Worm (Caenorhabditis elegans): ENCODE data around the gene F46C3.7.
"Not testable (repeated sequence)": the region's sequence is repeated elsewhere in the genome, so short reads cannot be mapped to it uniquely, and the experiment has no call there.

Gene F46C3.7

ce11 chrX:11439740-11440139 is at the start of gene F46C3.7:
Gene F46C3.7, plus strand, starts transcription at chrX:11440040.
- TF ChIP-seq scrt-1 (GFP tag; IDR thresholded peaks at IDR 0.05); sea-1 (GFP tag; conservative IDR thresholded peaks at IDR 0.05); hmbx-1 (tag; optimal IDR thresholded peaks at IDR 0.05): not testable (repeated sequence)

DNA sequence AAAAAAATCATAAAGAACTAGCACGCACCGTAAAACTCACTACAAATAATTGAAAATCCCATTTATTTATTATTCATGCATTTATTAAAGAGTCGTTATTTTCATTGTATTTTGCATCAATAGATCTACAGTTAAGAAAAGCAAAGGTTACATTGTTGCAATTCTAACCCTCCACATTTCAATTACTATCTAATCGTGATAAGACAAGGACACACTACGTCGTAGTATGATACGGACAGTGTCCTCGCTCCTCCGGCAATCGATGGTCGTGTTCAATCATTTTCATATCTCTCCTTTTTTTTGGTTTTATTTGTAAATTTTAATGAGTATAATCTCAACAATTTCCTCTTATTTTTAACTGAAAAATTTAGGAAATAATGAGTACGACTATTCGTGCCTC is 46.9 kb upstream of the F46C3.7 start, which contains the start of gene prx-12:
prx-12 (plus strand) TSS at position 371 of the 400 bp plus-strand sequence.
- TF ChIP-seq B0310.2 (tag; optimal IDR thresholded peaks at IDR 0.05) (no peak), ceh-36 (tag; optimal IDR thresholded peaks at IDR 0.05) (no peak), ceh-13 (GFP tag; optimal IDR thresholded peaks at IDR 0.05) (no peak), ets-7 (tag; optimal IDR thresholded peaks at IDR 0.05) (no peak), tra-4 (tag; optimal IDR thresholded peaks at IDR 0.05) (no peak), hmg-4 (GFP tag; optimal IDR thresholded peaks at IDR 0.05) (no peak), pes-1 (GFP tag; IDR thresholded peaks at IDR 0.05) (no peak), tbx-11 (GFP tag; IDR thresholded peaks at IDR 0.05) (no peak), F13C5.2 (tag; optimal IDR thresholded peaks at IDR 0.05) (no peak), flt-1 (GFP tag; IDR thresholded peaks at IDR 0.05) (no peak), tbx-37 (GFP tag; conservative IDR thresholded peaks at IDR 0.05) (no peak)

- TF ChIP-seq aly-1 (tag; optimal IDR thresholded peaks at IDR 0.05) (no peak), flt-1 (GFP tag; IDR thresholded peaks at IDR 0.05) (no peak), F13C5.2 (tag; optimal IDR thresholded peaks at IDR 0.05) (no peak)
These were observed 39.2 kb upstream of the F46C3.7 start for ce11 chrX:11400467-11401184.

DNA sequence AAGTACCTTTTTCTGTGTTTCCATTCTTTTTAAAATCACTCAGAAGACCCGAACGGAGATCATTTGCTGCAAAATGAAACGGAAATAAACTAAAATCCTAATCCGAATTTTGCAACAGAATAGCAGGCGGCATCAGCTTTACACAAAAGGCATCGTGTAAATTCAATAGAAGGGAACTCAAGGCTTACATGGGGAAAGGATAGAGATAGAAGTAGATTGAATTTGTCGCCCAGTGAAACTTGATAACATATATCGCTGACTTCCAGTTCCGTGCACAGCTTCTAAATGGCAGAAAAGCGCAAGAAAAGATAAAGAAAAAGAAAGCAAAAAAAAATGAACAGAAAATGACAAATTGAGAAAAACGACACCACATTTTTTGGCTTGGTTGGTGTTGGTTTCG is 33.9 kb upstream of the F46C3.7 start, which contains the start of gene slo-2:
slo-2 (minus strand) TSS at position 24 of the 400 bp plus-strand sequence.
- no peak for TF ChIP-seq hmbx-1 (tag; optimal IDR thresholded peaks at IDR 0.05)
- TF ChIP-seq tbx-37 (GFP tag; conservative IDR thresholded peaks at IDR 0.05): no peak
- TF ChIP-seq flt-1 (GFP tag; IDR thresholded peaks at IDR 0.05): no peak
- no peak for TF ChIP-seq scrt-1 (GFP tag; IDR thresholded peaks at IDR 0.05)
- TF ChIP-seq hnd-1 (tag; optimal IDR thresholded peaks at IDR 0.05): no peak
- TF ChIP-seq sea-1 (GFP tag; conservative IDR thresholded peaks at IDR 0.05): no peak
- no peak for TF ChIP-seq ceh-36 (tag; optimal IDR thresholded peaks at IDR 0.05)
- TF ChIP-seq tra-4 (tag; optimal IDR thresholded peaks at IDR 0.05): no peak
- TF ChIP-seq ets-7 (tag; optimal IDR thresholded peaks at IDR 0.05): no peak

- no peak for TF ChIP-seq flt-1 (GFP tag; IDR thresholded peaks at IDR 0.05)
- no peak for TF ChIP-seq ceh-36 (tag; optimal IDR thresholded peaks at IDR 0.05)
- TF ChIP-seq tbx-11 (GFP tag; IDR thresholded peaks at IDR 0.05): no peak
- no peak for TF ChIP-seq F13C5.2 (tag; optimal IDR thresholded peaks at IDR 0.05)
- TF ChIP-seq hmbx-1 (tag; optimal IDR thresholded peaks at IDR 0.05): no peak
- no peak for TF ChIP-seq pes-1 (GFP tag; IDR thresholded peaks at IDR 0.05)
- no peak for TF ChIP-seq hmg-4 (GFP tag; optimal IDR thresholded peaks at IDR 0.05)
- TF ChIP-seq tra-4 (tag; optimal IDR thresholded peaks at IDR 0.05): no peak
- TF ChIP-seq ceh-13 (GFP tag; optimal IDR thresholded peaks at IDR 0.05): no peak
- TF ChIP-seq B0310.2 (tag; optimal IDR thresholded peaks at IDR 0.05): no peak
These were observed 33.1 kb upstream of the F46C3.7 start for ce11 chrX:11406784-11407183.

DNA sequence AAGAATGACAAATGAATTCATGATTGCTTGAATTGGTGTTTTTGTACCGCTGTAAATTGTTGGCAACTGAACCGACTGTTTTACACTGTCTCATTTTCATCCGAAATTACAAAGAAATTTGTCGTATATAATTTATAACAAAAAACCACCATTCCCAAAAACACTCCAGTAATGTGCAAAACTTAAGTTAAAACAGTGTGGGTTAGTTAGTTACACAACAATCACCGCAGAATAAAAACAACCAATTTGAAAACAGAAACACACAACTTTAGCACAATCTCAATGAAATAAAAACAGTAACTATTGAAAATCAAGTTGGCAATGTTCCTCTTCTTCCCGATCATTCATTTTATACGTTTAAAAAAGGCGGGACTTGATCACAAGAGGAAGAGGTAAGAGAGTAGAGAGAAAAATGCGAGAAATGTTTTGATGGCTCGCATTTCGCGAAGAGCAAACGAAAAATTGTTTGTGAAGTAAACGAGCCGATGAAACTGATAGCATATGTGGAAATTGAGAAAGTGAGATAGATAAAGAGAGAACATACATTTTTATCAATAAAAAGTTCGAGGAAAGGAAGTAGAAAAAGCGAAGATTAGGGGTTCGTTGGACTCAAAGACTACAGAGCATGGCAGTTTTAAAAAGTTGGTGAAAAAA is 32.0 kb upstream of the F46C3.7 start, which contains the start of gene F08B12.4:
F08B12.4 (minus strand) TSS at position 51 of the 654 bp plus-strand sequence.
- TF ChIP-seq ceh-13 (GFP tag; optimal IDR thresholded peaks at IDR 0.05): no peak

ce11 chrX:11409457-11409856 is 30.4 kb upstream of the F46C3.7 start:
- no peak for TF ChIP-seq ama-1 (optimal IDR thresholded peaks at IDR 0.05)
- TF ChIP-seq flt-1 (GFP tag; IDR thresholded peaks at IDR 0.05): no peak
- no peak for TF ChIP-seq tra-4 (tag; optimal IDR thresholded peaks at IDR 0.05)
- no peak for TF ChIP-seq hmg-4 (GFP tag; optimal IDR thresholded peaks at IDR 0.05)
- TF ChIP-seq tbx-37 (GFP tag; conservative IDR thresholded peaks at IDR 0.05): no peak
- TF ChIP-seq aly-1 (tag; optimal IDR thresholded peaks at IDR 0.05): no peak
- no peak for TF ChIP-seq ceh-13 (GFP tag; optimal IDR thresholded peaks at IDR 0.05)
- TF ChIP-seq sea-1 (GFP tag; conservative IDR thresholded peaks at IDR 0.05): no peak
- TF ChIP-seq tbx-11 (GFP tag; IDR thresholded peaks at IDR 0.05): no peak
- TF ChIP-seq scrt-1 (GFP tag; IDR thresholded peaks at IDR 0.05): no peak
- no peak for TF ChIP-seq hnd-1 (tag; optimal IDR thresholded peaks at IDR 0.05)
- no peak for TF ChIP-seq ets-7 (tag; optimal IDR thresholded peaks at IDR 0.05)
- no peak for TF ChIP-seq ceh-36 (tag; optimal IDR thresholded peaks at IDR 0.05)
- TF ChIP-seq F13C5.2 (tag; optimal IDR thresholded peaks at IDR 0.05): no peak

ce11 chrX:11411675-11412074 is 28.2 kb upstream of the F46C3.7 start:
- TF ChIP-seq ama-1 (optimal IDR thresholded peaks at IDR 0.05) (no peak), hnd-1 (tag; optimal IDR thresholded peaks at IDR 0.05) (no peak), tbx-37 (GFP tag; conservative IDR thresholded peaks at IDR 0.05) (no peak), ceh-13 (GFP tag; optimal IDR thresholded peaks at IDR 0.05) (no peak), hmg-4 (GFP tag; optimal IDR thresholded peaks at IDR 0.05) (no peak), pes-1 (GFP tag; IDR thresholded peaks at IDR 0.05) (no peak), tra-4 (tag; optimal IDR thresholded peaks at IDR 0.05) (no peak), hmbx-1 (tag; optimal IDR thresholded peaks at IDR 0.05) (no peak), ets-7 (tag; optimal IDR thresholded peaks at IDR 0.05) (no peak), B0310.2 (tag; optimal IDR thresholded peaks at IDR 0.05) (no peak), aly-1 (tag; optimal IDR thresholded peaks at IDR 0.05) (no peak), scrt-1 (GFP tag; IDR thresholded peaks at IDR 0.05) (no peak), F13C5.2 (tag; optimal IDR thresholded peaks at IDR 0.05) (no peak), flt-1 (GFP tag; IDR thresholded peaks at IDR 0.05) (no peak), sea-1 (GFP tag; conservative IDR thresholded peaks at IDR 0.05) (no peak), ceh-36 (tag; optimal IDR thresholded peaks at IDR 0.05) (no peak)
